Worm (Caenorhabditis elegans): Measurements from ENCODE around the gene C39D10.1.

DNA sequence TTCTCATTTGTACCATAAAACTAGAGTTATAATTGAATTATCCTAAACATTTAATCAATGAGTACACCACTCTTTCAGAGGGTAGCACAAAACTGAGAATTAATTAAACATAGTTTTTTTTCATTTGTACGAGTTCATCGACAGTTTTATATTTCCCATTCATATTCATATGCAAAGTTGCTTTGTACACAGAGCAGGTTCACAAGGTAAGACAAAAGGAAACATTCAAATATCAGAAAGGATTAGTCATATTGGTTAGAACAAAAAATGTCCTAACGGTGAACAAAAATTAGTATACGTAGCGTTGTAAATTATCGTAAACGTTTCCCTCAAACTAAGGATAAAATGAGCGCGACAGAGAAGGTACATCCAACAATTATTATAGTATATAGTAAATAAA is 25.5 kb upstream of the C39D10.1 start:
- TF ChIP-seq nhr-11 (tag; optimal IDR thresholded peaks at IDR 0.05) (no peak), tbx-7 (tag; optimal IDR thresholded peaks at IDR 0.05) (no peak), pha-4 (tag; optimal IDR thresholded peaks at IDR 0.05) (no peak), elt-2 (tag; optimal IDR thresholded peaks at IDR 0.05) (no peak), hlh-13 (GFP tag; optimal IDR thresholded peaks at IDR 0.05) (no peak), dmd-4 (tag; optimal IDR thresholded peaks at IDR 0.05; ENCODE audit: borderline replicate concordance) (no peak), Y22D7AL.16 (tag; optimal IDR thresholded peaks at IDR 0.05) (no peak), ceh-18 (tag; optimal IDR thresholded peaks at IDR 0.05) (no peak), nfya-1 (tag; optimal IDR thresholded peaks at IDR 0.05) (no peak), dve-1 (tag; optimal IDR thresholded peaks at IDR 0.05) (no peak), syd-9 (tag; optimal IDR thresholded peaks at IDR 0.05) (no peak), ceh-30 (tag; optimal IDR thresholded peaks at IDR 0.05) (no peak), K09A11.1 (tag; optimal IDR thresholded peaks at IDR 0.05; ENCODE audit: insufficient read depth) (no peak)
